Worm (Caenorhabditis elegans) whole organism, L4 larva: Measurements from ENCODE around the gene tdpo-1.

Experiments
- mdl-1 ChIP-seq, 2 experiments: fragments of 150-350 bp in 1 of 2; sonication (generic microtip) in 1 of 2; optimal IDR thresholded peaks; 2 replicates each; lab custom pipeline; 2014 to 2017; ENCODE audit warnings: missing biosample characterization in 2 of 2, missing genetic modification characterization in 2 of 2
- nhr-77 ChIP-seq: fragments of 150-350 bp; optimal IDR thresholded peaks from 2 replicates; lab custom pipeline; 2014; ENCODE audit warnings: missing biosample characterization, missing genetic modification characterization
- skn-1 ChIP-seq: fragments of 150-350 bp; optimal IDR thresholded peaks from 2 replicates; lab custom pipeline; 2014; ENCODE audit warnings: missing biosample characterization, missing genetic modification characterization

- TF ChIP-seq nhr-77 (tag; lab: Kevin White, UChicago) (no peak), mdl-1 (tag; optimal IDR thresholded peaks at IDR 0.05; lab: Kevin White, UChicago) (no peak), skn-1 (tag; lab: Kevin White, UChicago) (no peak)
Observed at ce11 chrIV:1990843-1991339, 31.2 kb downstream of the tdpo-1 start.
